Worm (Caenorhabditis elegans) whole organism, L4 larva: ENCODE data around the gene trcs-1.

ENCODE experiments used
- F37D6.2 ChIP-seq: sonication (generic microtip); optimal IDR thresholded peaks from 2 replicates; lab custom pipeline; 2016; ENCODE audit warnings: mild to moderate bottlenecking, missing genetic modification characterization, missing compliant biosample characterization
- R02D3.7 ChIP-seq: fragments of 150-350 bp; sonication (generic microtip); optimal IDR thresholded peaks from 3 replicates; lab custom pipeline; 2014; ENCODE audit warnings: missing biosample characterization, missing genetic modification characterization
- T20F7.1 ChIP-seq: fragments of 200-800 bp; sonication (Bioruptor generic); optimal IDR thresholded peaks from 2 replicates; lab custom pipeline; 2018; ENCODE audit warnings: mild to moderate bottlenecking, missing genetic modification characterization, missing compliant biosample characterization
- Y48G9A.11 ChIP-seq: fragments of 200-800 bp; sonication (Bioruptor generic); IDR thresholded peaks from 2 replicates; pipeline ENCODE4 v1.3.6; 2022; ENCODE audit warnings: missing genetic modification reagents, missing genetic modification characterization, missing compliant biosample characterization
- ZK337.2 ChIP-seq: fragments of 200-800 bp; sonication (Bioruptor generic); IDR thresholded peaks from 2 replicates; pipeline ENCODE4 v1.3.6; 2022; ENCODE audit warnings: missing genetic modification reagents, missing genetic modification characterization, missing compliant biosample characterization
- ceh-20 ChIP-seq: fragments of 200-800 bp; sonication (Bioruptor generic); IDR thresholded peaks from 2 replicates; pipeline ENCODE4 v1.3.6; 2022; ENCODE audit warnings: missing genetic modification reagents, missing genetic modification characterization, missing compliant biosample characterization
- ceh-44 ChIP-seq: fragments of 200-800 bp; sonication (Bioruptor generic); IDR thresholded peaks from 2 replicates; pipeline ENCODE4 v1.3.6; 2022; ENCODE audit warnings: missing genetic modification reagents, missing genetic modification characterization, missing compliant biosample characterization
- ceh-62 ChIP-seq: sonication (generic microtip); optimal IDR thresholded peaks from 2 replicates; lab custom pipeline; 2017; ENCODE audit warnings: missing biosample characterization, missing genetic modification characterization
- ceh-82 ChIP-seq: sonication (generic microtip); optimal IDR thresholded peaks from 2 replicates; lab custom pipeline; 2017; ENCODE audit warnings: missing biosample characterization, missing genetic modification characterization
- ces-1 ChIP-seq: fragments of 150-350 bp; sonication (generic microtip); optimal IDR thresholded peaks from 4 replicates; lab custom pipeline; 2014; ENCODE audit warnings: missing biosample characterization, missing genetic modification reagents, missing genetic modification characterization
- cey-2 ChIP-seq: sonication (generic microtip); optimal IDR thresholded peaks from 3 replicates; lab custom pipeline; 2017; ENCODE audit warnings: missing genetic modification characterization, mild to moderate bottlenecking, missing compliant biosample characterization, antibody characterized with exemption, borderline replicate concordance; ENCODE audit not compliant: insufficient read depth
- daf-12 ChIP-seq: fragments of 150-350 bp; optimal IDR thresholded peaks from 2 replicates; lab custom pipeline; 2014; ENCODE audit warnings: missing biosample characterization, missing genetic modification reagents, missing genetic modification characterization
- daf-16 ChIP-seq, 3 experiments: sonication (generic microtip); optimal IDR thresholded peaks; 2 replicates each; lab custom pipeline; 2016 to 2017; ENCODE audit warnings: missing genetic modification characterization in 3 of 3, missing genetic modification reagents in 3 of 3, mild to moderate bottlenecking in 2 of 3, missing compliant biosample characterization in 2 of 3, missing biosample characterization in 1 of 3, moderate library complexity in 1 of 3
- dmd-6 ChIP-seq: fragments of 200-800 bp; sonication (Bioruptor generic); IDR thresholded peaks from 2 replicates; pipeline ENCODE4 v1.3.6; 2022; ENCODE audit warnings: missing genetic modification reagents, missing genetic modification characterization, missing compliant biosample characterization
- egl-27 ChIP-seq: sonication (generic microtip); optimal IDR thresholded peaks from 3 replicates; lab custom pipeline; 2017; ENCODE audit warnings: missing biosample characterization, missing genetic modification reagents, missing genetic modification characterization
- hlh-11 ChIP-seq: fragments of 200-800 bp; sonication (Bioruptor generic); optimal IDR thresholded peaks from 2 replicates; lab custom pipeline; 2018; ENCODE audit warnings: mild to moderate bottlenecking, missing genetic modification characterization, missing compliant biosample characterization
- hlh-30 ChIP-seq: sonication (generic microtip); optimal IDR thresholded peaks from 2 replicates; lab custom pipeline; 2017; ENCODE audit warnings: antibody characterized with exemption, mild to moderate bottlenecking, missing genetic modification characterization, missing compliant biosample characterization; ENCODE audit not compliant: insufficient read depth
- jun-1 ChIP-seq: fragments of 150-350 bp; optimal IDR thresholded peaks from 2 replicates; lab custom pipeline; 2014; ENCODE audit warnings: missing biosample characterization, missing genetic modification reagents, missing genetic modification characterization
- lin-1 ChIP-seq: fragments of 200-800 bp; sonication (Bioruptor generic); IDR thresholded peaks from 2 replicates; pipeline ENCODE4 v1.3.6; 2022; ENCODE audit warnings: missing genetic modification reagents, missing genetic modification characterization, missing compliant biosample characterization
- lin-13 ChIP-seq: fragments of 150-350 bp; optimal IDR thresholded peaks from 2 replicates; lab custom pipeline; 2014; ENCODE audit warnings: missing biosample characterization, missing genetic modification reagents, missing genetic modification characterization
- lin-38 ChIP-seq: fragments of 200-800 bp; sonication (Bioruptor generic); IDR thresholded peaks from 2 replicates; pipeline ENCODE4 v1.3.6; 2022; ENCODE audit warnings: missing genetic modification reagents, missing genetic modification characterization, missing compliant biosample characterization
- lin-39 ChIP-seq: fragments of 150-350 bp; optimal IDR thresholded peaks from 2 replicates; lab custom pipeline; 2014; ENCODE audit warnings: missing biosample characterization, missing genetic modification reagents, missing genetic modification characterization
- madf-5 ChIP-seq, 2 experiments: fragments of 200-800 bp; sonication (Bioruptor generic); IDR thresholded peaks; 2 replicates each; pipeline ENCODE4 v1.3.6; 2022; ENCODE audit warnings: missing compliant biosample characterization in 2 of 2, missing genetic modification characterization in 2 of 2
- mdl-1 ChIP-seq, 2 experiments: fragments of 150-350 bp in 1 of 2; sonication (generic microtip) in 1 of 2; optimal IDR thresholded peaks; 2 replicates each; lab custom pipeline; 2014 to 2017; ENCODE audit warnings: missing biosample characterization in 2 of 2, missing genetic modification characterization in 2 of 2
- mes-2 ChIP-seq: sonication (generic microtip); optimal IDR thresholded peaks from 2 replicates; lab custom pipeline; 2016; ENCODE audit warnings: missing genotype, mild to moderate bottlenecking, missing genetic modification characterization, missing compliant biosample characterization; ENCODE audit not compliant: poor library complexity, severe bottlenecking
- mxl-3 ChIP-seq: fragments of 200-800 bp; sonication (Bioruptor generic); optimal IDR thresholded peaks from 2 replicates; lab custom pipeline; 2018; ENCODE audit warnings: mild to moderate bottlenecking, missing genetic modification characterization, missing compliant biosample characterization
- nhr-11 ChIP-seq: fragments of 150-350 bp; optimal IDR thresholded peaks from 2 replicates; lab custom pipeline; 2014; ENCODE audit warnings: missing biosample characterization, missing genetic modification characterization
- nhr-237 ChIP-seq: sonication (generic microtip); optimal IDR thresholded peaks from 2 replicates; lab custom pipeline; 2017; ENCODE audit warnings: missing biosample characterization, missing genetic modification characterization
- nhr-42 ChIP-seq: fragments of 200-800 bp; sonication (Bioruptor generic); IDR thresholded peaks from 2 replicates; pipeline ENCODE4 v1.3.6; 2022; ENCODE audit warnings: missing genetic modification characterization, missing compliant biosample characterization
- nhr-76 ChIP-seq: fragments of 150-350 bp; optimal IDR thresholded peaks from 2 replicates; lab custom pipeline; 2014; ENCODE audit warnings: missing biosample characterization, missing genetic modification characterization
- nhr-77 ChIP-seq: fragments of 150-350 bp; optimal IDR thresholded peaks from 2 replicates; lab custom pipeline; 2014; ENCODE audit warnings: missing biosample characterization, missing genetic modification characterization
- php-3 ChIP-seq: fragments of 200-800 bp; sonication (Bioruptor generic); IDR thresholded peaks from 2 replicates; pipeline ENCODE4 v1.3.6; 2022; ENCODE audit warnings: missing genetic modification reagents, missing genetic modification characterization, missing compliant biosample characterization
- pqm-1 ChIP-seq: sonication (generic microtip); optimal IDR thresholded peaks from 2 replicates; lab custom pipeline; 2017; ENCODE audit warnings: missing biosample characterization, missing genetic modification characterization
- saeg-2 ChIP-seq: fragments of 200-800 bp; sonication (Bioruptor generic); IDR thresholded peaks from 2 replicates; pipeline ENCODE4 v1.3.6; 2022; ENCODE audit warnings: missing genetic modification reagents, missing genetic modification characterization, missing compliant biosample characterization
- skn-1 ChIP-seq: fragments of 150-350 bp; optimal IDR thresholded peaks from 2 replicates; lab custom pipeline; 2014; ENCODE audit warnings: missing biosample characterization, missing genetic modification characterization
- snpc-4 ChIP-seq: fragments of 150-350 bp; optimal IDR thresholded peaks from 2 replicates; lab custom pipeline; 2014; ENCODE audit warnings: missing biosample characterization, missing genetic modification characterization
- spr-1 ChIP-seq: sonication (generic microtip); optimal IDR thresholded peaks from 2 replicates; lab custom pipeline; 2016; ENCODE audit warnings: mild to moderate bottlenecking, missing genetic modification characterization, missing compliant biosample characterization
- tra-1 ChIP-seq: fragments of 200-800 bp; sonication (Bioruptor generic); IDR thresholded peaks from 2 replicates; pipeline ENCODE4 v1.3.6; 2022; ENCODE audit warnings: missing genetic modification reagents, missing genetic modification characterization, missing compliant biosample characterization
- unc-62 ChIP-seq, 3 experiments: fragments of 150-350 bp in 1 of 3; sonication (generic microtip); optimal IDR thresholded peaks in 2 of 3; peaks in 1 of 3; 1 replicate in 1 of 3; 2 replicates in 2 of 3; lab custom pipeline; 2014 to 2017; ENCODE audit warnings: missing biosample characterization in 3 of 3, missing genetic modification characterization in 3 of 3, missing genetic modification reagents in 3 of 3, missing genotype in 1 of 3
- zag-1 ChIP-seq: fragments of 150-350 bp; optimal IDR thresholded peaks from 2 replicates; lab custom pipeline; 2014; ENCODE audit warnings: missing biosample characterization, missing genetic modification characterization
- zfp-2 ChIP-seq: sonication (generic microtip); optimal IDR thresholded peaks from 2 replicates; lab custom pipeline; 2016; ENCODE audit warnings: mild to moderate bottlenecking, missing genetic modification characterization, missing compliant biosample characterization

The trcs-1 gene

ce11 chrIV:9563529-9564376, 24.9 kb downstream of the trcs-1 start (continued):
- TF ChIP-seq snpc-4, result no peak

ce11 chrIV:9563079-9563478, 25.6 kb downstream of the trcs-1 start, which contains the start of gene col-122:
TSS of gene col-122 (plus strand) at chrIV:9563379.
- TF ChIP-seq nhr-42 (GFP tag; lab: Robert Waterston, UW) (no peak), mes-2 (tag; lab: Kevin White, UChicago) (no peak), cey-2 (tag; lab: Kevin White, UChicago) (peak; percentile 47), mxl-3 (no peak), lin-13 (GFP tag; lab: Kevin White, UChicago) (no peak)

- no peak for TF ChIP-seq hlh-30 (tag; lab: Kevin White, UChicago)
Measured at ce11 chrIV:9545986-9546385, 42.6 kb downstream of the trcs-1 start, which contains the start of gene T05A1.5. TSS of gene T05A1.5 (plus strand) at chrIV:9546286.

ce11 chrIV:9540342-9540856, 48.2 kb downstream of the trcs-1 start, which contains the start of gene fbl-1:
TSS of gene fbl-1 (plus strand) at chrIV:9540806.
- peak; percentile 29 for TF ChIP-seq hlh-11
- TF ChIP-seq nhr-76 (tag; lab: Kevin White, UChicago), result no peak
- TF ChIP-seq pqm-1 (tag; lab: Kevin White, UChicago), result peak; percentile 69
- no peak for TF ChIP-seq ceh-62
- TF ChIP-seq zag-1 (tag; lab: Kevin White, UChicago), result no peak
- TF ChIP-seq ZK337.2, result no peak
- TF ChIP-seq zfp-2 (tag; lab: Kevin White, UChicago), result no peak
- no peak for TF ChIP-seq mes-2 (tag; lab: Kevin White, UChicago)
- TF ChIP-seq Y48G9A.11 (GFP tag; lab: Robert Waterston, UW), result no peak
- TF ChIP-seq nhr-42 (GFP tag; lab: Robert Waterston, UW), result no peak
- no peak for TF ChIP-seq nhr-237 (tag; lab: Kevin White, UChicago)
- peak; percentile 50; the same call in 1 of the 2 replicates for TF ChIP-seq dmd-6 (GFP tag; lab: Robert Waterston, UW)
- TF ChIP-seq php-3, result peak; percentile 84
- TF ChIP-seq unc-62 (GFP tag; optimal IDR thresholded peaks at IDR 0.05 in 1 of 2; lab: Kevin White, UChicago), result peak in 1 of 2 experiments; percentile 71
- TF ChIP-seq unc-62 (tag; optimal IDR thresholded peaks at IDR 0.05; lab: Kevin White, UChicago), result no peak
- TF ChIP-seq ceh-44 (GFP tag; lab: Robert Waterston, UW), result no peak
- TF ChIP-seq skn-1 (tag; lab: Kevin White, UChicago), result no peak
- no peak for TF ChIP-seq daf-12 (tag; lab: Kevin White, UChicago)
- TF ChIP-seq lin-1 (GFP tag; lab: Robert Waterston, UW), result no peak
- no peak for TF ChIP-seq spr-1 (tag; lab: Kevin White, UChicago)

ce11 chrIV:9538214-9538613, 50.4 kb downstream of the trcs-1 start:
- TF ChIP-seq ces-1 (GFP tag; lab: Kevin White, UChicago) (no peak), madf-5 (GFP tag; IDR thresholded peaks at IDR 0.05; lab: Robert Waterston, UW) (no peak), jun-1 (tag; lab: Kevin White, UChicago) (no peak), egl-27 (tag; lab: Kevin White, UChicago) (no peak), nhr-11 (tag; lab: Kevin White, UChicago) (no peak), hlh-30 (tag; lab: Kevin White, UChicago) (peak; percentile 16), T20F7.1 (GFP tag; lab: Kevin White, UChicago) (no peak), mdl-1 (tag; optimal IDR thresholded peaks at IDR 0.05; lab: Kevin White, UChicago) (no peak), nhr-77 (no peak), ceh-44 (GFP tag; lab: Robert Waterston, UW) (no peak), lin-38 (GFP tag; lab: Robert Waterston, UW) (no peak), R02D3.7 (tag; lab: Kevin White, UChicago) (no peak), ceh-82 (tag; lab: Kevin White, UChicago) (no peak), ceh-20 (GFP tag; lab: Robert Waterston, UW) (peak; percentile 67; the same call in 1 of the 2 replicates), daf-16 (GFP tag; optimal IDR thresholded peaks at IDR 0.05; lab: Kevin White, UChicago) (peak in 1 of 2 experiments; percentile 81), daf-16 (tag; optimal IDR thresholded peaks at IDR 0.05; lab: Kevin White, UChicago) (no peak), lin-39 (tag; lab: Kevin White, UChicago) (no peak), tra-1 (GFP tag; lab: Robert Waterston, UW) (peak; percentile 86), F37D6.2 (tag; lab: Kevin White, UChicago) (no peak), lin-1 (GFP tag; lab: Robert Waterston, UW) (no peak), saeg-2 (GFP tag; lab: Robert Waterston, UW) (no peak)
